Fruit fly (Drosophila melanogaster): ENCODE measurements around the gene Ir7b.

dm6 chrX:7822910-7823309, 43.9 kb downstream of the Ir7b start:
- TF ChIP-seq insv (optimal IDR thresholded peaks at IDR 0.05) (no peak), ttk (optimal IDR thresholded peaks at IDR 0.05) (no peak)

Data from Kc167 (cell line).